Worm (Caenorhabditis elegans) whole organism, L3 larva: ENCODE results near the gene arrd-15.

ENCODE experiments used
- ama-1 ChIP-seq: fragments of 150-350 bp; optimal IDR thresholded peaks from 2 replicates; lab custom pipeline; 2018
- egl-27 ChIP-seq: sonication (generic microtip); optimal IDR thresholded peaks from 4 replicates; lab custom pipeline; 2017; ENCODE audit warnings: missing biosample characterization, missing genetic modification reagents, missing genetic modification characterization
- lin-15B ChIP-seq: fragments of 150-350 bp; optimal IDR thresholded peaks from 2 replicates; lab custom pipeline; 2014; ENCODE audit warnings: missing biosample characterization, missing genetic modification characterization
- nfya-1 ChIP-seq: sonication (generic microtip); optimal IDR thresholded peaks from 2 replicates; lab custom pipeline; 2017; ENCODE audit warnings: missing genetic modification characterization, mild to moderate bottlenecking, missing compliant biosample characterization, antibody characterized with exemption, moderate library complexity; ENCODE audit not compliant: insufficient read depth
- nhr-237 ChIP-seq: fragments of 150-350 bp; optimal IDR thresholded peaks from 2 replicates; lab custom pipeline; 2014; ENCODE audit warnings: missing biosample characterization, missing genetic modification characterization
- nhr-28 ChIP-seq: fragments of 150-350 bp; optimal IDR thresholded peaks from 2 replicates; lab custom pipeline; 2014; ENCODE audit warnings: missing biosample characterization, missing genetic modification characterization
- snpc-4 ChIP-seq: fragments of 150-350 bp; optimal IDR thresholded peaks from 2 replicates; lab custom pipeline; 2014; ENCODE audit warnings: missing biosample characterization, missing genetic modification characterization
- unc-39 ChIP-seq: sonication (generic microtip); optimal IDR thresholded peaks from 4 replicates; lab custom pipeline; 2017; ENCODE audit warnings: missing biosample characterization, missing genetic modification characterization

- TF ChIP-seq lin-15B (tag; lab: Kevin White, UChicago) (peak; percentile 87), nhr-28 (no peak), snpc-4 (tag; lab: Kevin White, UChicago) (no peak), nfya-1 (tag; lab: Kevin White, UChicago) (peak; percentile 69), nhr-237 (tag; lab: Kevin White, UChicago) (no peak), unc-39 (tag; lab: Kevin White, UChicago) (no peak), ama-1 (lab: Kevin White, UChicago) (no peak), egl-27 (tag; lab: Kevin White, UChicago) (no peak)
These were observed 30.1 kb upstream of the arrd-15 start for ce11 chrIII:8899767-8900166.
